Worm (Caenorhabditis elegans): ENCODE measurements around the gene F32D8.1.

DNA sequence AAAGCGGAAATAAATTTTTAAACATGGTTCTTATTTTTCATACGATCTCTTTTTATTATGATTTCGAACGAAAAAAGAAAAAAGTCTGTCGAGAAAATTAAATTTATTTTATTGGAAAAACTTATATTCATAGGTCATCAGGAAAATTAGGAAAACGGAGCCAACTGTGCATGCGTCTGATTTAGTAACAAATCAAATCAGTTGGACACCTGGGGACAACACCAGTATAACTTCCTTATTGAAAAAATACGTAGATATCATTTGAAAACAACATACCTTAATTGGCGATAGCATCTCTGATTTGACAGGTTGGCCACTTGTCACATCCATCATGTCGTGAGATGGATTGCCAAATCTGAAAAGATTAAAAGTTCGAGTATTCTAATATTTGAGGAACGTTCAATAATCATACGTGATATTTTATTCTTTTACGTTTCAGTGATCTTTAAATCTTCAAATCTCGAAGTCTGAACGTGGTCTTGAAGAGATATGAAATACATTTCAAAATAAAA, 20.1 kb upstream of the F32D8.1 start:
- no peak for TF ChIP-seq ztf-11 (tag; optimal IDR thresholded peaks at IDR 0.05)
- TF ChIP-seq sptf-1 (tag; optimal IDR thresholded peaks at IDR 0.05): no peak
- TF ChIP-seq lin-13 (tag; optimal IDR thresholded peaks at IDR 0.05): no peak
- no peak for TF ChIP-seq nhr-237 (tag; optimal IDR thresholded peaks at IDR 0.05)
- TF ChIP-seq elt-1 (tag; optimal IDR thresholded peaks at IDR 0.05; ENCODE audit: borderline replicate concordance, insufficient read depth): no peak
- no peak for TF ChIP-seq ceh-43 (GFP tag; optimal IDR thresholded peaks at IDR 0.05)
- TF ChIP-seq nhr-12 (tag; optimal IDR thresholded peaks at IDR 0.05): no peak
- no peak for TF ChIP-seq flh-1 (GFP tag; optimal IDR thresholded peaks at IDR 0.05)
